Fruit fly (Drosophila melanogaster) whole organism, adult: ENCODE measurements around the gene Lasp.

Experiments
- CG11617 ChIP-seq: fragments of 200-800 bp; sonication (Bioruptor generic); optimal IDR thresholded peaks from 2 replicates; lab custom pipeline; 2017; ENCODE audit warnings: mild to moderate bottlenecking, missing biosample characterization, missing genetic modification reagents, missing genetic modification characterization
- CG12768 ChIP-seq: fragments of 200-800 bp; sonication (Bioruptor generic); optimal IDR thresholded peaks from 2 replicates; lab custom pipeline; 2017; ENCODE audit warnings: missing biosample characterization, missing genetic modification characterization, mild to moderate bottlenecking, moderate library complexity, missing genetic modification reagents
- CG14711 ChIP-seq: fragments of 200-800 bp; sonication (Bioruptor generic); optimal IDR thresholded peaks from 2 replicates; lab custom pipeline; 2018; ENCODE audit warnings: missing biosample characterization, mild to moderate bottlenecking, missing genetic modification characterization, moderate library complexity
- CG1620 ChIP-seq: fragments of 200-800 bp; sonication (Bioruptor generic); optimal IDR thresholded peaks from 2 replicates; lab custom pipeline; 2016; ENCODE audit warnings: missing biosample characterization, missing genetic modification characterization
- CG33017 ChIP-seq: fragments of 200-800 bp; sonication (Bioruptor generic); optimal IDR thresholded peaks from 2 replicates; lab custom pipeline; 2018; ENCODE audit warnings: missing biosample characterization, mild to moderate bottlenecking, missing genetic modification characterization, moderate library complexity
- CG5204 ChIP-seq: fragments of 200-800 bp; sonication (Bioruptor generic); optimal IDR thresholded peaks from 2 replicates; lab custom pipeline; 2016; ENCODE audit warnings: missing biosample characterization, missing genetic modification characterization
- CG7045 ChIP-seq: fragments of 200-800 bp; sonication (Bioruptor generic); optimal IDR thresholded peaks from 2 replicates; lab custom pipeline; 2017; ENCODE audit warnings: missing biosample characterization, mild to moderate bottlenecking, missing genetic modification characterization
- CG7101 ChIP-seq: fragments of 200-800 bp; sonication (Bioruptor generic); optimal IDR thresholded peaks from 2 replicates; lab custom pipeline; 2018; ENCODE audit warnings: missing biosample characterization, mild to moderate bottlenecking, missing genetic modification characterization, moderate library complexity
- Clk ChIP-seq: fragments of 200-800 bp; sonication (Bioruptor generic); optimal IDR thresholded peaks from 2 replicates; lab custom pipeline; 2017; ENCODE audit warnings: missing biosample characterization, missing genetic modification characterization
- Crg-1 ChIP-seq: fragments of 200-800 bp; sonication (Bioruptor generic); optimal IDR thresholded peaks from 2 replicates; lab custom pipeline; 2016; ENCODE audit warnings: missing biosample characterization, missing genetic modification characterization
- Hr96 ChIP-seq: fragments of 200-800 bp; sonication (Bioruptor generic); optimal IDR thresholded peaks from 2 replicates; lab custom pipeline; 2016; ENCODE audit warnings: missing biosample characterization, missing genetic modification characterization
- Mnt ChIP-seq: fragments of 200-800 bp; sonication (Bioruptor generic); optimal IDR thresholded peaks from 2 replicates; lab custom pipeline; 2016; ENCODE audit warnings: missing biosample characterization, mild to moderate bottlenecking, missing genetic modification characterization
- bab1 ChIP-seq: fragments of 200-800 bp; sonication (Bioruptor generic); optimal IDR thresholded peaks from 3 replicates; lab custom pipeline; 2019; ENCODE audit warnings: missing biosample characterization, mild to moderate bottlenecking, missing genetic modification characterization, moderate library complexity
- cic ChIP-seq: fragments of 200-800 bp; sonication (Bioruptor generic); optimal IDR thresholded peaks from 2 replicates; lab custom pipeline; 2017; ENCODE audit warnings: missing biosample characterization, mild to moderate bottlenecking, missing genetic modification characterization, moderate library complexity
- cnc ChIP-seq, 2 experiments: fragments of >200 bp; optimal IDR thresholded peaks; 2 replicates each; lab custom pipeline; 2017
- kay ChIP-seq: fragments of 200-800 bp; sonication (Bioruptor generic); peaks from one replicate; lab custom pipeline; 2016; ENCODE audit warnings: missing biosample characterization, missing genetic modification characterization, borderline replicate concordance
- ovo ChIP-seq: fragments of 200-800 bp; sonication (Bioruptor generic); optimal IDR thresholded peaks from 2 replicates; lab custom pipeline; 2016; ENCODE audit warnings: missing biosample characterization, missing genetic modification characterization
- pad ChIP-seq: fragments of 200-800 bp; sonication (Bioruptor generic); optimal IDR thresholded peaks from 3 replicates; lab custom pipeline; 2017; ENCODE audit warnings: missing biosample characterization, missing genetic modification characterization, mild to moderate bottlenecking, moderate library complexity, missing genetic modification reagents
- tj ChIP-seq: fragments of 200-800 bp; sonication (Bioruptor generic); optimal IDR thresholded peaks from 3 replicates; lab custom pipeline; 2017; ENCODE audit warnings: missing biosample characterization, mild to moderate bottlenecking, missing genetic modification characterization, moderate library complexity
- toe ChIP-seq: fragments of 200-800 bp; sonication (Bioruptor generic); optimal IDR thresholded peaks from 2 replicates; lab custom pipeline; 2016; ENCODE audit warnings: missing biosample characterization, missing genetic modification characterization

Lasp gene

DNA sequence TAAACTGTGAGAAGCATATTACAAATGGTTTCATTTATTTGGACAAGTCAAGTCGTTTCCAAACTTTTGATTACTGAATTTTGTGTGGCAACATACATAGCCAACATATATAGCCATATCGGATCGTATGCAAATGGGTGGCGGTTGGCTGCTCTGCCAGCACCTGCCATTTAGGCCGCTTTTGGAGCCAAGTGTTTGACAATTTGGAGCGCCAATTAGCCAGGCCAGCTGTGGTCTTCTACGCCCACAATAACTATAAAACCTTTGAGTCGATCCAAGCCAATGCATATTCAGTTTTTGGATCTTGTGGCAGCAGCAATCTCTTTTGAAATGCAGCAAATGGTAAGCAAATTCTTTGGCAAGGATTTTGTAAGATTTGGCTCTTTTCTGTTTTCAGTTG is 13.1 kb upstream of the Lasp start, which contains the start of gene CG13031:
CG13031 (plus strand) TSS at position 301 of the 400 bp plus-strand sequence.
- TF ChIP-seq pad (GFP tag; lab: Kevin White, UChicago): no peak
- TF ChIP-seq CG14711 (tag; lab: Kevin White, UChicago): no peak
- TF ChIP-seq Crg-1: no peak
- TF ChIP-seq CG7045 (GFP tag; lab: Kevin White, UChicago): no peak
- TF ChIP-seq CG33017: no peak
- TF ChIP-seq Clk: no peak
- TF ChIP-seq ovo (GFP tag; lab: Kevin White, UChicago): no peak
- TF ChIP-seq CG12768 (GFP tag; lab: Kevin White, UChicago): no peak
- no peak for TF ChIP-seq CG1620 (GFP tag; lab: Kevin White, UChicago)
- TF ChIP-seq tj (GFP tag; lab: Kevin White, UChicago): no peak

DNA sequence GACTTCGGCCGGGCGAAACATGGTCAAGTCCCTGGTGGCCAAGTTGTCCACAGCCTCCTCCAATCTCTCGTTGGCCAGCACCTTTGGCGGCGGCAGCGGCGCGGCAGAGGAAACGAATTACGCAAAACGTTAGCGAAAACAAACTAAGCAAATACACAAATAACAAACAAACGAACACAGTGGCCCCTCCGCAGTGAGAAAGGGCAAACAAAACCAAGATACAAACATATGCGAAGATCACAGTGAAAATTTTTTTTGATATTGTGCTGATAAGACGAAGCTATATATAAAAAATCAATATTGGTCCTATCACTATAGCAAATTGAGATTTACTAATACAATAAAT is 2.7 kb upstream of the Lasp start:
- TF ChIP-seq pad (GFP tag; lab: Kevin White, UChicago) (peak; percentile 8), CG33017 (no peak), kay (GFP tag; lab: Kevin White, UChicago) (no peak), cic (GFP tag; lab: Kevin White, UChicago) (no peak), bab1 (GFP tag; lab: Kevin White, UChicago) (no peak), Crg-1 (peak; percentile 43), cnc (optimal IDR thresholded peaks at IDR 0.05; lab: Kevin White, UChicago) (no peak), CG11617 (GFP tag; lab: Kevin White, UChicago) (peak; percentile 49), toe (GFP tag; lab: Kevin White, UChicago) (no peak), Mnt (GFP tag; lab: Kevin White, UChicago) (peak; percentile 6), ovo (GFP tag; lab: Kevin White, UChicago) (no peak), CG1620 (GFP tag; lab: Kevin White, UChicago) (peak; percentile 5), Clk (peak; percentile 29), CG7101 (peak; percentile 38), CG14711 (tag; lab: Kevin White, UChicago) (peak; percentile 29), CG7045 (GFP tag; lab: Kevin White, UChicago) (peak; percentile 36), tj (GFP tag; lab: Kevin White, UChicago) (no peak), CG5204 (GFP tag; lab: Kevin White, UChicago) (no peak), Hr96 (GFP tag; lab: Kevin White, UChicago) (no peak), CG12768 (GFP tag; lab: Kevin White, UChicago) (peak; percentile 83)

DNA sequence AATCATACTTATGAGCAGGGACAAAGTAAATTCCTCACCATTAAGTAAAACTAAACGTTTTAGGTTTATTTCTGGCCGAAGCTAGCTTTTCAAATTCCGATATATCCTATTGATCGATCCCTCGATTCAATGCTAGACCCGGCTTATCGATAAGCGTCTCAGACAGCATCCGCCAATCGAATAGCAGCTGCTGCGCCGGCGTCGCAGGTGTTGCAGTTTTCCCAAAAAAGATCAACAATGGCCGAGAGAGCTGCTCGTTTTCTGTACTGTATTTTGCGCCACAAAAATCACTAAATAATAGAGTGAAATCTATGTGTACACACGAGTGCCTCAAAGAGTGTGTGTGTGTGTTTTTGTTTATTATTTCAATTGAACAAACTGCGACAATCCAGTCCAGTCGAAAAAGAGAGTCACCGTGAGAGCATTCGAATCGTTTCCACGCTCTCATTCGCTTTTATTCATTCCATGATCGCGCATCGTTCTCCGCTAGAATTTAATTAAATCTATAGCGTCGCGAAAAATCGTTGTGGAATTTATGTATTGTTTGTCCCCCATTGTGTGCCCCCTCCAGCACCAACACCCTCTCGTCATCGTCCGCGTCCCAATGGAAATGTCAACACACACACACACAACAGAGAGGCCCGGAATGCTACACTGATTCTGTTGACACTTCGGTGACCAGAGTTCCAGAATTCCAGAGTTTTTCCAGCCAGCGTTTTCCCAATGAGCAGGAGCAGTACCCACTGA is 2.1 kb upstream of the Lasp start:
- TF ChIP-seq pad (GFP tag; lab: Kevin White, UChicago): peak; percentile 23
- TF ChIP-seq CG7045 (GFP tag; lab: Kevin White, UChicago): no peak
- TF ChIP-seq Crg-1: no peak
- no peak for TF ChIP-seq Clk
- peak; percentile 31 for TF ChIP-seq cic (GFP tag; lab: Kevin White, UChicago)
- no peak for TF ChIP-seq cnc (optimal IDR thresholded peaks at IDR 0.05; lab: Kevin White, UChicago)
- TF ChIP-seq Hr96 (GFP tag; lab: Kevin White, UChicago): no peak
- no peak for TF ChIP-seq CG5204 (GFP tag; lab: Kevin White, UChicago)
- peak; percentile 4 for TF ChIP-seq ovo (GFP tag; lab: Kevin White, UChicago)
- TF ChIP-seq CG7101: no peak
- peak; percentile 12 for TF ChIP-seq bab1 (GFP tag; lab: Kevin White, UChicago)

DNA sequence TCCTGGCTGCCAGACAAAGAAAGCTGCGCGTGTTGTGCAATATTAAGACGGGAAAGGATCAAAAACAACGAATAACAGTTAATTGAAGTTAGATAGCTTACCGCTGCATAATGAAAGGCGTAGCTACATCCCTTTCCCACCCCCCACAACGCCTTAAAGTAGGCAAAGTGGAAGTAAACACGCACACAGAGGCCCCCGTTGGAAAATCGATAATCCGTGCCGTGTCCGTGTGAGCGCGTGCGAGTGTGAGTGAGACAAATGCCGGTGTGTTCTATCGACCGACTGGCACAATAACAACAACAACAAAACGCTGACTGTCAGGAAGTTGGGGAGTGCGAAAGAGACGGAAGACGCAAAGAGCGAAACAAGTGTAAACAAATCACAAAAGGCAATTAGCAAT is 894 bp upstream of the Lasp start:
- no peak for TF ChIP-seq CG5204 (GFP tag; lab: Kevin White, UChicago)
- no peak for TF ChIP-seq cic (GFP tag; lab: Kevin White, UChicago)
- no peak for TF ChIP-seq Hr96 (GFP tag; lab: Kevin White, UChicago)
- no peak for TF ChIP-seq CG14711 (tag; lab: Kevin White, UChicago)
- no peak for TF ChIP-seq Crg-1
- TF ChIP-seq Mnt (GFP tag; lab: Kevin White, UChicago): no peak
- TF ChIP-seq CG7101: no peak
- no peak for TF ChIP-seq CG33017

DNA sequence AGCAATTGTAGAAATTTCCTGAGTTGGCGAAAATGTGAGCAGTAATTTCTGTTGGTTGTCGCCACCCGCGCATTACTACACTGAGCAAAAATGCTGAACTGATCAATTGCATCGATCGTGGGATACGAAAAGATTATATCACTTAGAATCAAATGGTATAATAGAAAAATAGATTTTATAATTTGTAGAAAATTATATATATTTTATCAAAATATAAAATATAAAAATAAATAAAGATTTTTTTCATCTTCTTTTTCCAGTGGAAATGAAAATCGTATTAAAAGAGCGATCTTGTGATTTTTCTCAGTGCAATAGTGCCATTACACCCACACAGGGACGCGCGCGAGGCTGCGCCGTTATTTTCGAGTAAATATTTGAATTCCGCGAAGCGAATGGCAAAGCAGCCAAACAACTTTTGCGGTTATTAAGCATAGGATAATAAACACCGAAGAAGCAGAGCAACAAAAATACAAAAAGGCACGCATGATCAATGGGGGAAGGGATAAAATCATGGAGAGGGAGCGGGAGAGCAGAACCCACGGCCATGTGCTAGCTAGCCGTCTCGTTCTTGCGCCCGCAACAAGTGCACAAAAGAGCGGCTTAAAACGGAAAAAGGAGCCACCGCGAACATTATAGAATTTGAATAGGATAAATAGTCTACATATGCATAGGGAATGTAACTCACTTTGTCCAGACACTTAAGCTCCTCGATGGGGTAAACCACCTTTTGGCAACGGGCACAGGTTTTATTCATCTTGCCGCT is 1.0 kb downstream of the Lasp start:
- TF ChIP-seq cic (GFP tag; lab: Kevin White, UChicago): no peak
- TF ChIP-seq CG5204 (GFP tag; lab: Kevin White, UChicago): no peak
- TF ChIP-seq Clk: no peak
- no peak for TF ChIP-seq Mnt (GFP tag; lab: Kevin White, UChicago)
- TF ChIP-seq CG7045 (GFP tag; lab: Kevin White, UChicago): peak; percentile 28
- peak; percentile 84 for TF ChIP-seq tj (GFP tag; lab: Kevin White, UChicago)
- TF ChIP-seq kay (GFP tag; lab: Kevin White, UChicago): no peak
- TF ChIP-seq Hr96 (GFP tag; lab: Kevin White, UChicago): no peak
- TF ChIP-seq ovo (GFP tag; lab: Kevin White, UChicago): peak; percentile 54
- peak; percentile 59 for TF ChIP-seq bab1 (GFP tag; lab: Kevin White, UChicago)
- peak; percentile 49 for TF ChIP-seq CG11617 (GFP tag; lab: Kevin White, UChicago)
- no peak for TF ChIP-seq Crg-1
- TF ChIP-seq CG14711 (tag; lab: Kevin White, UChicago): peak; percentile 74
- peak; percentile 39 for TF ChIP-seq CG33017
- TF ChIP-seq CG7101: peak; percentile 65
- peak; percentile 79 for TF ChIP-seq pad (GFP tag; lab: Kevin White, UChicago)
- no peak for TF ChIP-seq cnc (optimal IDR thresholded peaks at IDR 0.05; lab: Kevin White, UChicago)
- TF ChIP-seq CG12768 (GFP tag; lab: Kevin White, UChicago): peak; percentile 2
- TF ChIP-seq toe (GFP tag; lab: Kevin White, UChicago): no peak
- no peak for TF ChIP-seq CG1620 (GFP tag; lab: Kevin White, UChicago)
